Fruit fly (Drosophila melanogaster): ENCODE measurements around the gene Vps24.

- TF ChIP-seq Hnf4 (GFP tag; optimal IDR thresholded peaks at IDR 0.05) (no peak), fru (GFP tag; optimal IDR thresholded peaks at IDR 0.05) (no peak), sage (GFP tag; optimal IDR thresholded peaks at IDR 0.05) (no peak), CG9705 (GFP tag; optimal IDR thresholded peaks at IDR 0.05) (no peak), brk (GFP tag; optimal IDR thresholded peaks at IDR 0.05) (no peak)
These were observed 28.5 kb downstream of the Vps24 start for dm6 chr3R:4282207-4282606.

All from whole organism, wandering third instar larva.